Worm (Caenorhabditis elegans): ENCODE results near the gene asp-15.

Gene asp-15

DNA sequence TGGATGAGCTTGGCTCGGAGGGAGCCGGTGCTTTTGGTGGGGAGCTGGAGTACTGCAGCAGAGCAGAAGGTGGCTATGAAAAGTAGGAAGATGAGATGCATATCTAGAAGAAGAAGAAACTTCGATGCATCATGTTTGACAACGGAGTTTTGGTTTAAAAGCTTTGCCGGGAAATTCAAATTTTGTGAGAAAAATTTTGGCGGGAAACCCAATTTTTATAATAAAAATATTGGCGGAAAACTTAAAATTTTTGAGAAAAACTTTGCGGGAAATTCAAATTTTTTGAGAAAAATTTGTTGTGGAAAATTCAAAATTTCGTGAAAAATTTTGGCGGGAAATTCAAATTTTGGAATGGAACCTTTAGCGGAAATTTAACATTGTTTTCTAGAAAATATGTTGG is at the start of gene asp-15:
Gene asp-15, minus strand, starts transcription at position 101 of the 400 bp plus-strand sequence.
- TF ChIP-seq nhr-80 (tag; optimal IDR thresholded peaks at IDR 0.05), result no peak
- no peak for TF ChIP-seq ZK185.1 (tag; optimal IDR thresholded peaks at IDR 0.05; ENCODE audit: poor library complexity, severe bottlenecking)
- no peak for TF ChIP-seq C06A6.2 (GFP tag; conservative IDR thresholded peaks at IDR 0.05)
- no peak for TF ChIP-seq F39B2.1 (GFP tag; IDR thresholded peaks at IDR 0.05)
- 0 out of 2 replicates have a peak, but pooled peaks have one; percentile 12 for TF ChIP-seq lin-26 (GFP tag; IDR thresholded peaks at IDR 0.05)
- TF ChIP-seq ztf-28 (GFP tag; IDR thresholded peaks at IDR 0.05), result no peak
- no peak for TF ChIP-seq ceh-100 (GFP tag; IDR thresholded peaks at IDR 0.05)

DNA sequence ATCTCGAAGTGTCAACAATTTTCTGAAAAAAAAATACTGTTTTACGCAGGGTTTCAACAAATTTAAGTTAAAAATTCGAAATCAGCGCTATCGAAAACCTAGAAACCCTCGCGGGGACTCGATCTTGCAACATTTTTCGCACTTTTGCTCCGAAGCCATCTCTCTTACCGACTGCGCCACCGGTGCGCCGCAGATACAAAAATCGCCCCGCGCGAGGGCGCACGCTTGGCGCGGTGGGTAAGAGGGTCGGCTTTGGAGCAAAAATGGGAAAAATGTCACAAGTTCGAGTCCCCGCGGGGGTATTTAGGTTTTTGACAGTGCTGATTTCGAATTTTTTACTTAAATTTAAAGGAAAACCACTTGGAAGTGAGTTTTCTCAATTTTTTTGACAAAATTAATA is 46.2 kb upstream of the asp-15 start:
- TF ChIP-seq rpc-1 (optimal IDR thresholded peaks at IDR 0.05) (no peak), rpc-1 (tag; optimal IDR thresholded peaks at IDR 0.05) (peak; percentile 41), xnd-1 (tag; optimal IDR thresholded peaks at IDR 0.05) (no peak), tbp1 (GFP tag; optimal IDR thresholded peaks at IDR 0.05) (peak; percentile 21), egrh-3 (GFP tag; IDR thresholded peaks at IDR 0.05) (peak; percentile 33; the same call in 1 of the 2 replicates)

DNA sequence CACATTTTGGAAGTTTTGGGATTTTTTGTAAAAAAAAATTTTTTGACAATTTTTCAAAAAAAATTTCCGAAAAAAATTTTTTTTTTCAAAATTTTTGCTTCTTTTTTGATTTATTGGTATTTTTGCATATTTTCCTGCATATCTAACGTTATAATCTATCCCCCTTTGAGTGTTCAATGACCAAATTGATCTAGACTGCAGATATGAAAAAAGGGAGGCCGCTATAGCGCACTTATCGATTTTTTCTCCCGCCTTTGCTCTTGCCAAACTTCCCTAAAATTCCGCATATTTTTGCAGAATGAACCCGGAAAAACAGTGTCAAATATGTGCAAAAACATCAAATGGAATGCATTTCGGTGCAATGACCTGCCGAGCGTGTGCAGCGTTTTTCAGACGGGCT is 42.8 kb upstream of the asp-15 start, which contains the start of gene nhr-145:
Gene nhr-145, plus strand, starts transcription at position 298 of the 400 bp plus-strand sequence.
- no peak for TF ChIP-seq him-1 (tag; optimal IDR thresholded peaks at IDR 0.05)
- TF ChIP-seq nfya-1 (tag; optimal IDR thresholded peaks at IDR 0.05; ENCODE audit: borderline replicate concordance, insufficient read depth), result no peak
- TF ChIP-seq hlh-12 (tag; optimal IDR thresholded peaks at IDR 0.05), result no peak
- no peak for TF ChIP-seq mes-4 (tag; optimal IDR thresholded peaks at IDR 0.05)
- no peak for TF ChIP-seq lsl-1 (GFP tag; optimal IDR thresholded peaks at IDR 0.05)
- no peak for TF ChIP-seq nhr-80 (tag; optimal IDR thresholded peaks at IDR 0.05)
- no peak for TF ChIP-seq akir-1 (GFP tag; optimal IDR thresholded peaks at IDR 0.05)
- no peak for TF ChIP-seq egl-44 (GFP tag; IDR thresholded peaks at IDR 0.05)
- TF ChIP-seq madf-6 (GFP tag; IDR thresholded peaks at IDR 0.05), result no peak
- TF ChIP-seq tlf-1 (GFP tag; optimal IDR thresholded peaks at IDR 0.05), result no peak
- TF ChIP-seq let-526 (GFP tag; IDR thresholded peaks at IDR 0.05), result no peak
- TF ChIP-seq die-1 (tag; optimal IDR thresholded peaks at IDR 0.05), result no peak
- no peak for TF ChIP-seq ztf-28 (GFP tag; IDR thresholded peaks at IDR 0.05)
- no peak for TF ChIP-seq attf-5 (GFP tag; optimal IDR thresholded peaks at IDR 0.05)
- TF ChIP-seq K12H6.12 (tag; optimal IDR thresholded peaks at IDR 0.05), result no peak
- no peak for TF ChIP-seq hmg-1.2 (GFP tag; IDR thresholded peaks at IDR 0.05)
- TF ChIP-seq ceh-40 (GFP tag; IDR thresholded peaks at IDR 0.05), result no peak
- TF ChIP-seq pbrm-1 (GFP tag; IDR thresholded peaks at IDR 0.05), result no peak

DNA sequence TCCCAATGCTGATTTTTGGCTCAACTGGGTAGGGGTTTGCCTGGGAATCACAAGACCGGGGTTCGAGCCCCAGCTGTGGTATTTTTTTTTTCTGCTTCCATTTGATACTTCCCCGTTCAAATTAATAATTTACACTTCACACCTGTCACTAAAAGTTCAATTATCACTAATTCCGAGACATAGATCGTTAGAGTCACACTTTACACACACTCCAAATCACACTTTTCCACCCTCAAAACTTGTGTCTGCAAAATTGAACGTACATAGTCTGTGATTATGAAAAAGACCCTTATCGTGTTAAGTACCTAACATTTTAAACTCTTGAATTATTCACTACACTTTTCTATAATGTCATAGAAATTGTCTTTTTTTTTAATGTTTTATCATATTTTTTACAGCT is 39.1 kb upstream of the asp-15 start:
- TF ChIP-seq nhr-80 (tag; optimal IDR thresholded peaks at IDR 0.05), result peak; percentile 54
- TF ChIP-seq bed-1 (GFP tag; IDR thresholded peaks at IDR 0.05), result no peak
- TF ChIP-seq tbp1 (GFP tag; optimal IDR thresholded peaks at IDR 0.05), result peak; percentile 43
- TF ChIP-seq rpc-1 (optimal IDR thresholded peaks at IDR 0.05), result peak; percentile 9
- peak; percentile 51 for TF ChIP-seq rpc-1 (tag; optimal IDR thresholded peaks at IDR 0.05)
- no peak for TF ChIP-seq tlf-1 (GFP tag; optimal IDR thresholded peaks at IDR 0.05)
- TF ChIP-seq unc-130 (GFP tag; optimal IDR thresholded peaks at IDR 0.05), result no peak

DNA sequence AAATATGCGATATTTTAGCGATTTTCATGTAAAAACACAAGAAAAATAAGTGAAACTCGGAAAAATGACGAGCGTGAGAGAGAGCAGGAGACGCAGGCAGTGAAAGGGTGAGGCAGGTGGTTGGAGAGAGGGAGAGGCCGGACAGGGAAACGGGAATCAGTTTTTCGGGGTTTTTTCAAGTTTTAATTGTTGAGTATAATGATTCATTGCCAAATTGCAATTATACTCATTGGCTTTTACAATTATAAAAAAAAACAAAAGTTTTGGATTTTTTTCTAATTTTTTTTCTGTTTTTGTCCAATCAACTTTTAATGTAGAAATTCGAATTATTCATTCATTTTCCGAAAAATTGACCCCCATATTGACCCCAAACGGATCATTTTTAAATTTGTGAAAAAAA is 37.9 kb upstream of the asp-15 start, which contains the start of gene nhr-95:
Gene nhr-95, minus strand, starts transcription at position 101 of the 400 bp plus-strand sequence.
- TF ChIP-seq hlh-12 (tag; optimal IDR thresholded peaks at IDR 0.05) (no peak), rpc-1 (optimal IDR thresholded peaks at IDR 0.05) (no peak), rpc-1 (tag; optimal IDR thresholded peaks at IDR 0.05) (peak; percentile 23)

DNA sequence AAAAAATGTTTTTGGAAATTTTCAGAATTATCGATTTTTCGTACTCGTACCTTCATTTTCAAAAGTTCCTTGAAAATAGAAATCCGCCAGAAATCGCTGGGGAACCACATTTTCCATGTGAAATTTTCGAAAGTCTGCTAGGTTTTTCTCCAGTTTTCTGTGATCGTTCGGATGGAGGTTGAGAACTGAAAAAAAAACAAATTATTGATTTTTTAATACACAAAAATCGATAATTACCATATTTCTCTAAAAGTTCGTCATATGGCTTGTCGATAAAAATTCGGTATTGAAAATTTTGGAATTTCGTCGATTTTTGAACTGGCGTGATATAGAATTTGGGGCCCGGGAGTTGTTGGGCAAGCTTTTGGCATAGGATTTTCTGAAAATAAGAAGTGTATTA is 32.2 kb upstream of the asp-15 start:
- TF ChIP-seq die-1 (tag; optimal IDR thresholded peaks at IDR 0.05) (no peak), mes-4 (tag; optimal IDR thresholded peaks at IDR 0.05) (no peak), nfya-1 (tag; optimal IDR thresholded peaks at IDR 0.05; ENCODE audit: borderline replicate concordance, insufficient read depth) (no peak), lsy-27 (tag; optimal IDR thresholded peaks at IDR 0.05; ENCODE audit: borderline replicate concordance, insufficient read depth) (no peak), mcd-1 (GFP tag; IDR thresholded peaks at IDR 0.05) (no peak), B0035.1 (tag; optimal IDR thresholded peaks at IDR 0.05) (no peak), sptf-2 (GFP tag; optimal IDR thresholded peaks at IDR 0.05) (no peak), nfyb-1 (GFP tag; IDR thresholded peaks at IDR 0.05) (no peak), K12H6.12 (tag; optimal IDR thresholded peaks at IDR 0.05) (no peak), fkh-3 (tag; optimal IDR thresholded peaks at IDR 0.05) (no peak), nhr-179 (tag; optimal IDR thresholded peaks at IDR 0.05) (no peak), hlh-26 (GFP tag; conservative IDR thresholded peaks at IDR 0.05) (no peak), ceh-100 (GFP tag; IDR thresholded peaks at IDR 0.05) (no peak), hsf-1 (GFP tag; IDR thresholded peaks at IDR 0.05) (no peak), akir-1 (GFP tag; optimal IDR thresholded peaks at IDR 0.05) (no peak), egl-18 (GFP tag; IDR thresholded peaks at IDR 0.05) (no peak)
